Worm (Caenorhabditis elegans): Measurements from ENCODE around the gene ZC132.3.

ce11 chrV:4319867-4320266 is 20.2 kb upstream of the ZC132.3 start, which contains the start of gene ZC132.9:
- TF ChIP-seq lin-13 (GFP tag; optimal IDR thresholded peaks at IDR 0.05) (no peak), lin-15B (tag; optimal IDR thresholded peaks at IDR 0.05) (no peak)

Data from whole organism, L4 larva.